Fruit fly (Drosophila melanogaster): Measurements from ENCODE around the gene milt.

milt gene

DNA sequence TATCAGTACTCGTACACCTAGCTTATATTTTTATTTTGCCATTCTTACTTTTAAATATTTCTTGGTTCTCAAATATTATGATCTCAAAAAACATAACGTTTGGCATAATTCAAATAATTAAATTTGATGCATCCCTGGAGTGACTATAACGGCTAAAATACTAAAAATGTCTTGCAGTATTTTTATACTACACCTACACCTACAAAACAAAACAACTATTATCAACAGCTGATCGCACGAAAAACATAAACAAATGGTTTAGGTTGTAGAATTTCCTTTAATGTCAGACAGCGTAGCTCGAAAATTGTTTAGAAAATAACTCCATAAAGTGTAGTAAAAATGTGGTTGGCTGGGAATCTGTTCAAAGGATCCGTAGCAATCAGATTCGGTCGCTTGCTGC is 24.5 kb upstream of the milt start, which contains the start of gene CG43322 (continued):
- TF ChIP-seq sr (GFP tag; IDR thresholded peaks at IDR 0.05) (no peak), CG14965 (GFP tag; optimal IDR thresholded peaks at IDR 0.05; ENCODE audit: borderline replicate concordance) (no peak), gfzf (GFP tag; optimal IDR thresholded peaks at IDR 0.05) (peak; percentile 32), crp (GFP tag; optimal IDR thresholded peaks at IDR 0.05) (peak; percentile 2 to 85), sqz (GFP tag; optimal IDR thresholded peaks at IDR 0.05) (no peak), CG17359 (tag; optimal IDR thresholded peaks at IDR 0.05) (no peak), CG17829 (tag; optimal IDR thresholded peaks at IDR 0.05) (no peak), row (GFP tag; IDR thresholded peaks at IDR 0.05) (no peak), dan (GFP tag; IDR thresholded peaks at IDR 0.05) (no peak), h (optimal IDR thresholded peaks at IDR 0.05) (no peak), Jarid2 (GFP tag; optimal IDR thresholded peaks at IDR 0.05) (no peak), disco-r (GFP tag; optimal IDR thresholded peaks at IDR 0.05) (no peak), Fer3 (tag; optimal IDR thresholded peaks at IDR 0.05) (no peak)

DNA sequence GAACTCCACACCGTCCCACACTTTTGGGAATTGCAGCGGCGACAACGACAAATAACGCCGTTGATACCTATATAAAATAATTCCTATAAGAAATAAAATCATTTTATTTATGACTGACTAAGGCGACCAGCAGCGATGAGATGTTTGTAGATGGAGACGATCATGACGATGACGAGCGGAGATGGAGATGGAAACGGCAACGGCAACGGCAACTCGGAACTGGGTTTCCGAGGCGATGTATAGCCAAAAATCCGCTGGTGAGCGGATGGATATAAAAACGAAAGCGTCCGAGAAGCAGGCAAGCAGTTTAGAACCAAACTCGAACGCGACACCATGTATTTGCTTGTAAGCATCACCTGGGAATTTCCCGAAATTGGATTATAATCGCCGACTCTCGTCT is 16.2 kb upstream of the milt start, which contains the start of gene Pcp:
Gene Pcp, plus strand, starts transcription at position 301 of the 400 bp plus-strand sequence.
- TF ChIP-seq oc (tag; optimal IDR thresholded peaks at IDR 0.05), result no peak
- TF ChIP-seq CG14667 (GFP tag; IDR thresholded peaks at IDR 0.05), result no peak
- no peak for TF ChIP-seq CG13894 (tag; optimal IDR thresholded peaks at IDR 0.05)
- no peak for TF ChIP-seq Ada2b (GFP tag; IDR thresholded peaks at IDR 0.05)
- no peak for TF ChIP-seq Nf-YB (GFP tag; optimal IDR thresholded peaks at IDR 0.05)
- TF ChIP-seq CG2199 (GFP tag; IDR thresholded peaks at IDR 0.05), result no peak
- TF ChIP-seq gro (GFP tag; optimal IDR thresholded peaks at IDR 0.05), result no peak
- no peak for TF ChIP-seq pros (GFP tag; optimal IDR thresholded peaks at IDR 0.05)
- TF ChIP-seq sens (GFP tag), result no peak
- no peak for TF ChIP-seq CG2116 (GFP tag; optimal IDR thresholded peaks at IDR 0.05)
- no peak for TF ChIP-seq gsb (GFP tag; IDR thresholded peaks at IDR 0.05)
- TF ChIP-seq lmd (GFP tag; IDR thresholded peaks at IDR 0.05), result no peak
- TF ChIP-seq Lhr (GFP tag; optimal IDR thresholded peaks at IDR 0.05), result no peak
- TF ChIP-seq Antp (GFP tag; optimal IDR thresholded peaks at IDR 0.05), result no peak
- no peak for TF ChIP-seq knrl (GFP tag; IDR thresholded peaks at IDR 0.05; ENCODE audit: partially characterized antibody)

DNA sequence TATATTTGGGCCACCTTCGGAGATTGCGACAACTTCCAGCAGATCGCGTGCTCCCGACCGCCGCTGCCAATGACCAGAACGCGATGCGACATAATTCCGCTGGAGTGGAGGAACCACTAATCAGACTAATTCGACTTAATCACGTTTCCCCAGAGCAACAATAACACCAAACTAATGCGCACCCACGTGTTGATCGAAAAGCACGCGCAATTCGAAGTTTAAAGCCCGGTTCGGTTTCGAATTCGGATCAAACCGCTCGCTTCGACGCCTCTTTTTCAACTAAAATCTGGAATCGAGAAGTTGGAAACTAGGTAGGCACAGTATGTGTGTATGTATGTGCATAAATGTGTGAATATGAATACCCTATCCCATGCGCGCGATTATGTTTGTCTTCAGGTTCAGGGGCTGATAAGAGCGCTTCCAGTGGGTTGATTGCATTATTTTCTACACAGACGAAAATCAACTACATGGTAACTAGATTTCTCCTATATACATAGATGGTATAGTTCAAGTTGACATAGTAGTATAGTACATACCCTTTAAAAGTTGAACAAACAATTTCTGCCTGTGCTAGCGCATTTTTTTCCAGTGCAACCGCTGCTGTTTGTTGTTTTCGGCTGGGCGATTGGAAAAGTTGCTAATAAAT is 13.9 kb upstream of the milt start, which contains the start of gene Gart:
Gene Gart, minus strand, starts transcription at position 285 of the 646 bp plus-strand sequence.
- peak; percentile 75 for TF ChIP-seq CG1792 (GFP tag; optimal IDR thresholded peaks at IDR 0.05)
- TF ChIP-seq esg (GFP tag; conservative IDR thresholded peaks at IDR 0.05), result peak; percentile 51
- peak; percentile 76 for TF ChIP-seq Hmr (GFP tag; optimal IDR thresholded peaks at IDR 0.05)
- TF ChIP-seq Kr (GFP tag; optimal IDR thresholded peaks at IDR 0.05), result no peak
- peak; percentile 74 for TF ChIP-seq CG15601 (tag; optimal IDR thresholded peaks at IDR 0.05)
- peak; percentile 83 for TF ChIP-seq lilli (GFP tag; optimal IDR thresholded peaks at IDR 0.05)
- peak; percentile 53 for TF ChIP-seq shn (GFP tag; optimal IDR thresholded peaks at IDR 0.05)
- 0 out of 3 replicates have a peak, but pooled peaks have one; percentile 27 for TF ChIP-seq CG17361 (GFP tag; IDR thresholded peaks at IDR 0.05)
- TF ChIP-seq sd (tag; optimal IDR thresholded peaks at IDR 0.05), result peak; percentile 49
- TF ChIP-seq CG7987 (GFP tag; optimal IDR thresholded peaks at IDR 0.05), result no peak
- no peak for TF ChIP-seq aop (GFP tag; IDR thresholded peaks at IDR 0.05)
- peak; percentile 78 for TF ChIP-seq CG7839 (tag; optimal IDR thresholded peaks at IDR 0.05)
- peak; percentile 52 for TF ChIP-seq ewg (GFP tag; optimal IDR thresholded peaks at IDR 0.05)
- TF ChIP-seq peb (GFP tag; IDR thresholded peaks at IDR 0.05), result no peak
- peak; percentile 46; the same call in 1 of the 3 replicates for TF ChIP-seq Mrtf (GFP tag; IDR thresholded peaks at IDR 0.05)
- TF ChIP-seq CG10274 (GFP tag; optimal IDR thresholded peaks at IDR 0.05), result no peak
- TF ChIP-seq CG9876 (GFP tag; optimal IDR thresholded peaks at IDR 0.05), result peak; percentile 59
- no peak for TF ChIP-seq sr (GFP tag; IDR thresholded peaks at IDR 0.05)
- peak; percentile 47 for TF ChIP-seq grn (GFP tag; optimal IDR thresholded peaks at IDR 0.05)
- TF ChIP-seq CG8944 (GFP tag; optimal IDR thresholded peaks at IDR 0.05), result peak; percentile 74
- TF ChIP-seq CG5245 (GFP tag; optimal IDR thresholded peaks at IDR 0.05), result peak; percentile 58
- TF ChIP-seq CG15479 (GFP tag; optimal IDR thresholded peaks at IDR 0.05), result peak; percentile 20
